Worm (Caenorhabditis elegans) whole organism, young adult: ENCODE measurements around the gene hsp-90.

ENCODE experiments used
- B0035.1 ChIP-seq: sonication (generic microtip); optimal IDR thresholded peaks from 2 replicates; lab custom pipeline; 2016; ENCODE audit warnings: missing genetic modification characterization, mild to moderate bottlenecking, missing compliant biosample characterization, missing genotype, missing genetic modification reagents
- F22D6.2 ChIP-seq: sonication (generic microtip); optimal IDR thresholded peaks from 2 replicates; lab custom pipeline; 2016; ENCODE audit warnings: mild to moderate bottlenecking, missing genetic modification characterization, missing compliant biosample characterization
- F23B12.7 ChIP-seq: sonication (generic microtip); optimal IDR thresholded peaks from 2 replicates; lab custom pipeline; 2017; ENCODE audit warnings: missing genetic modification characterization, mild to moderate bottlenecking, missing compliant biosample characterization, antibody characterized with exemption, moderate library complexity; ENCODE audit not compliant: insufficient read depth
- F37B4.10 ChIP-seq: fragments of 200-800 bp; sonication (Bioruptor generic); IDR thresholded peaks from 2 replicates; pipeline ENCODE4 v1.3.6; 2022; ENCODE audit warnings: missing genetic modification characterization, missing compliant biosample characterization
- F39B2.1 ChIP-seq: fragments of 200-800 bp; sonication (Bioruptor generic); IDR thresholded peaks from 2 replicates; pipeline ENCODE4 v1.3.6; 2022; ENCODE audit warnings: missing genetic modification reagents, missing genetic modification characterization, missing compliant biosample characterization
- F52B5.7 ChIP-seq: sonication (generic microtip); optimal IDR thresholded peaks from 2 replicates; lab custom pipeline; 2016; ENCODE audit warnings: mild to moderate bottlenecking, missing genetic modification characterization, missing compliant biosample characterization
- F57A8.1 ChIP-seq: fragments of 200-800 bp; sonication (Bioruptor generic); optimal IDR thresholded peaks from 2 replicates; lab custom pipeline; 2018; ENCODE audit warnings: mild to moderate bottlenecking, missing genetic modification characterization, moderate library complexity, missing compliant biosample characterization
- F57C9.4 ChIP-seq: sonication (generic microtip); optimal IDR thresholded peaks from 2 replicates; lab custom pipeline; 2017; ENCODE audit warnings: mild to moderate bottlenecking, missing genetic modification characterization, missing compliant biosample characterization
- K12H6.12 ChIP-seq: fragments of 200-800 bp; sonication (Bioruptor generic); optimal IDR thresholded peaks from 2 replicates; lab custom pipeline; 2018; ENCODE audit warnings: mild to moderate bottlenecking, missing genetic modification characterization, missing compliant biosample characterization
- T07F8.4 ChIP-seq: sonication (generic microtip); optimal IDR thresholded peaks from 2 replicates; lab custom pipeline; 2016; ENCODE audit warnings: mild to moderate bottlenecking, missing genetic modification characterization, moderate library complexity, missing compliant biosample characterization
- Y53G8AR.9 ChIP-seq: fragments of 200-800 bp; sonication (Bioruptor generic); conservative IDR thresholded peaks from 2 replicates; pipeline ENCODE4 v1.3.6; 2022; ENCODE audit warnings: missing genetic modification reagents, missing genetic modification characterization, missing compliant biosample characterization
- Y56A3A.18 ChIP-seq: fragments of 200-800 bp; sonication (Bioruptor generic); IDR thresholded peaks from 2 replicates; pipeline ENCODE4 v1.3.6; 2022; ENCODE audit warnings: missing genetic modification reagents, missing genetic modification characterization, missing compliant biosample characterization
- Y79H2A.3 ChIP-seq: fragments of 200-800 bp; sonication (Bioruptor generic); conservative IDR thresholded peaks from 2 replicates; pipeline ENCODE4 v1.3.6; 2022; ENCODE audit warnings: missing genetic modification reagents, missing genetic modification characterization, missing compliant biosample characterization
- athp-1 ChIP-seq: sonication (generic microtip); optimal IDR thresholded peaks from 2 replicates; lab custom pipeline; 2017; ENCODE audit warnings: mild to moderate bottlenecking, missing genetic modification characterization, missing compliant biosample characterization
- attf-6 ChIP-seq: fragments of 200-800 bp; sonication (Bioruptor generic); IDR thresholded peaks from 2 replicates; pipeline ENCODE4 v1.3.6; 2022; ENCODE audit warnings: missing genetic modification reagents, missing genetic modification characterization, missing compliant biosample characterization
- bed-1 ChIP-seq: fragments of 200-800 bp; sonication (Bioruptor generic); IDR thresholded peaks from 2 replicates; pipeline ENCODE4 v1.3.6; 2022; ENCODE audit warnings: missing genetic modification reagents, missing genetic modification characterization, missing compliant biosample characterization
- cebp-2 ChIP-seq: fragments of 200-800 bp; sonication (Bioruptor generic); IDR thresholded peaks from 2 replicates; pipeline ENCODE4 v1.3.6; 2022; ENCODE audit warnings: missing genetic modification characterization, missing compliant biosample characterization
- ceh-40 ChIP-seq: fragments of 200-800 bp; sonication (Bioruptor generic); IDR thresholded peaks from 2 replicates; pipeline ENCODE4 v1.3.6; 2022; ENCODE audit warnings: missing genetic modification characterization, missing compliant biosample characterization
- ceh-58 ChIP-seq: fragments of 200-800 bp; sonication (Bioruptor generic); IDR thresholded peaks from 2 replicates; pipeline ENCODE4 v1.3.6; 2022; ENCODE audit warnings: missing genetic modification characterization, missing compliant biosample characterization
- ceh-91 ChIP-seq: fragments of 200-800 bp; sonication (Bioruptor generic); IDR thresholded peaks from 2 replicates; pipeline ENCODE4 v1.3.6; 2022; ENCODE audit warnings: missing genetic modification reagents, missing genetic modification characterization, missing compliant biosample characterization
- chd-7 ChIP-seq: sonication (generic microtip); optimal IDR thresholded peaks from 2 replicates; lab custom pipeline; 2016; ENCODE audit warnings: mild to moderate bottlenecking, missing genetic modification characterization, moderate library complexity, missing compliant biosample characterization
- dox-1 ChIP-seq: fragments of 200-800 bp; sonication (Bioruptor generic); IDR thresholded peaks from 2 replicates; pipeline ENCODE4 v1.3.6; 2022; ENCODE audit warnings: missing genetic modification reagents, missing genetic modification characterization, missing compliant biosample characterization
- dpl-1 ChIP-seq: fragments of 150-350 bp; optimal IDR thresholded peaks from 2 replicates; lab custom pipeline; 2014; ENCODE audit warnings: missing biosample characterization, missing genetic modification reagents, missing genetic modification characterization
- fkh-3 ChIP-seq: sonication (generic microtip); optimal IDR thresholded peaks from 2 replicates; lab custom pipeline; 2016; ENCODE audit warnings: mild to moderate bottlenecking, missing genetic modification characterization, missing compliant biosample characterization
- hlh-26 ChIP-seq: fragments of 200-800 bp; sonication (Bioruptor generic); conservative IDR thresholded peaks from 2 replicates; pipeline ENCODE4 v1.3.6; 2022; ENCODE audit warnings: missing genetic modification reagents, missing genetic modification characterization, missing compliant biosample characterization
- hmg-20 ChIP-seq: fragments of 200-800 bp; sonication (Bioruptor generic); IDR thresholded peaks from 2 replicates; pipeline ENCODE4 v1.3.6; 2022; ENCODE audit warnings: missing genetic modification reagents, missing genetic modification characterization, missing compliant biosample characterization
- let-526 ChIP-seq: fragments of 200-800 bp; sonication (Bioruptor generic); IDR thresholded peaks from 2 replicates; pipeline ENCODE4 v1.3.6; 2022; ENCODE audit warnings: missing genetic modification reagents, missing genetic modification characterization, missing compliant biosample characterization
- lin-54 ChIP-seq: fragments of 200-800 bp; sonication (Bioruptor generic); optimal IDR thresholded peaks from 2 replicates; lab custom pipeline; 2018; ENCODE audit warnings: mild to moderate bottlenecking, missing genetic modification characterization, missing compliant biosample characterization
- lir-1 ChIP-seq: fragments of 200-800 bp; sonication (Bioruptor generic); conservative IDR thresholded peaks from 2 replicates; pipeline ENCODE4 v1.3.6; 2022; ENCODE audit warnings: missing genetic modification reagents, missing genetic modification characterization, missing compliant biosample characterization
- madf-10 ChIP-seq: sonication (generic microtip); optimal IDR thresholded peaks from 2 replicates; lab custom pipeline; 2016; ENCODE audit warnings: mild to moderate bottlenecking, missing genetic modification characterization, missing compliant biosample characterization
- madf-8 ChIP-seq: fragments of 200-800 bp; sonication (Bioruptor generic); conservative IDR thresholded peaks from 2 replicates; pipeline ENCODE4 v1.3.6; 2022; ENCODE audit warnings: missing genetic modification reagents, missing genetic modification characterization, missing compliant biosample characterization
- mcd-1 ChIP-seq: fragments of 200-800 bp; sonication (Bioruptor generic); IDR thresholded peaks from 2 replicates; pipeline ENCODE4 v1.3.6; 2022; ENCODE audit warnings: missing genetic modification reagents, missing genetic modification characterization, missing compliant biosample characterization
- mes-4 ChIP-seq: sonication (generic microtip); optimal IDR thresholded peaks from 2 replicates; lab custom pipeline; 2016; ENCODE audit warnings: missing genotype, missing genetic modification characterization, missing compliant biosample characterization
- nfya-1 ChIP-seq: sonication (generic microtip); optimal IDR thresholded peaks from 2 replicates; lab custom pipeline; 2017; ENCODE audit warnings: antibody characterized with exemption, missing compliant biosample characterization, missing genetic modification characterization, borderline replicate concordance; ENCODE audit not compliant: insufficient read depth
- pha-4 ChIP-seq: fragments of 150-350 bp; sonication (generic microtip); optimal IDR thresholded peaks from 2 replicates; lab custom pipeline; 2014; ENCODE audit warnings: missing biosample characterization, missing genetic modification reagents, missing genetic modification characterization
- rcor-1 ChIP-seq: fragments of 200-800 bp; sonication (Bioruptor generic); IDR thresholded peaks from 2 replicates; pipeline ENCODE4 v1.3.6; 2022; ENCODE audit warnings: missing genetic modification reagents, missing genetic modification characterization, missing compliant biosample characterization
- rec-8 ChIP-seq, 2 experiments: sonication (generic microtip); optimal IDR thresholded peaks; 2 replicates each; lab custom pipeline; 2016; ENCODE audit warnings: mild to moderate bottlenecking in 2 of 2, missing genetic modification characterization in 2 of 2, missing genetic modification reagents in 2 of 2, missing genotype in 2 of 2, missing biosample characterization in 1 of 2, missing compliant biosample characterization in 1 of 2, moderate library complexity in 1 of 2
- repo-1 ChIP-seq: sonication (generic microtip); optimal IDR thresholded peaks from 2 replicates; lab custom pipeline; 2017; ENCODE audit warnings: mild to moderate bottlenecking, missing genetic modification characterization, missing compliant biosample characterization
- snpc-1.1 ChIP-seq: sonication (generic microtip); optimal IDR thresholded peaks from 2 replicates; lab custom pipeline; 2017; ENCODE audit warnings: missing genetic modification characterization, mild to moderate bottlenecking, missing compliant biosample characterization, antibody characterized with exemption, moderate library complexity, missing genotype, missing genetic modification reagents; ENCODE audit not compliant: insufficient read depth
- snpc-4 ChIP-seq, 5 experiments: fragments of 150-350 bp in 1 of 5; sonication (generic microtip) in 4 of 5; optimal IDR thresholded peaks; 2 replicates each; lab custom pipeline; 2014 to 2018; ENCODE audit warnings: missing genetic modification characterization in 5 of 5, missing biosample characterization in 3 of 5, antibody characterized with exemption in 2 of 5, mild to moderate bottlenecking in 2 of 5, missing compliant biosample characterization in 2 of 5, missing genotype in 2 of 5, moderate library complexity in 2 of 5, missing genetic modification reagents in 1 of 5
- tbp1 ChIP-seq: fragments of 200-800 bp; sonication (Bioruptor generic); optimal IDR thresholded peaks from 2 replicates; lab custom pipeline; 2018; ENCODE audit warnings: mild to moderate bottlenecking, missing genetic modification characterization, missing compliant biosample characterization
- tlf-1 ChIP-seq: fragments of 200-800 bp; sonication (Bioruptor generic); optimal IDR thresholded peaks from 2 replicates; lab custom pipeline; 2018; ENCODE audit warnings: mild to moderate bottlenecking, missing genetic modification characterization, missing compliant biosample characterization
- xnd-1 ChIP-seq: sonication (generic microtip); optimal IDR thresholded peaks from 2 replicates; lab custom pipeline; 2016; ENCODE audit warnings: missing genotype, missing genetic modification reagents, missing genetic modification characterization, missing compliant biosample characterization
- zfh-2 ChIP-seq: fragments of 200-800 bp; sonication (Bioruptor generic); conservative IDR thresholded peaks from 2 replicates; pipeline ENCODE4 v1.3.6; 2022; ENCODE audit warnings: missing genetic modification reagents, missing genetic modification characterization, missing compliant biosample characterization
- ztf-18 ChIP-seq: sonication (generic microtip); optimal IDR thresholded peaks from 2 replicates; lab custom pipeline; 2016; ENCODE audit warnings: missing genotype, mild to moderate bottlenecking, missing genetic modification characterization, missing compliant biosample characterization
- ztf-3 ChIP-seq: fragments of 200-800 bp; sonication (Bioruptor generic); optimal IDR thresholded peaks from 2 replicates; lab custom pipeline; 2018; ENCODE audit warnings: mild to moderate bottlenecking, missing genetic modification characterization, missing compliant biosample characterization

The hsp-90 gene

ce11 chrV:14685435-14686058 lies 829 bp downstream of the hsp-90 start, which contains the start of gene C47E8.4 (continued):
- TF ChIP-seq rcor-1 (GFP tag; lab: Robert Waterston, UW) (peak; percentile 97), let-526 (peak; percentile 96), athp-1 (peak; percentile 96), ceh-58 (GFP tag; lab: Robert Waterston, UW) (0 out of 2 replicates have a peak, but pooled peaks have one; percentile 79), F23B12.7 (tag; lab: Kevin White, UChicago) (peak; percentile 60), Y79H2A.3 (GFP tag; lab: Robert Waterston, UW) (no peak), snpc-4 (GFP tag; optimal IDR thresholded peaks at IDR 0.05; lab: Kevin White, UChicago) (peak; percentile 71), snpc-4 (tag; optimal IDR thresholded peaks at IDR 0.05; lab: Kevin White, UChicago) (peak; percentile 69 to 92 (median 85)), tlf-1 (GFP tag; lab: Kevin White, UChicago) (peak; percentile 98), mcd-1 (peak; percentile 100), chd-7 (tag; lab: Kevin White, UChicago) (peak; percentile 94), madf-10 (tag; lab: Kevin White, UChicago) (peak; percentile 93), pha-4 (peak; percentile 8), bed-1 (GFP tag; lab: Robert Waterston, UW) (0 out of 2 replicates have a peak, but pooled peaks have one; percentile 43), nfya-1 (tag; lab: Kevin White, UChicago) (no peak), fkh-3 (tag; lab: Kevin White, UChicago) (no peak), lir-1 (GFP tag; lab: Robert Waterston, UW) (peak; percentile 95), rec-8 (tag; optimal IDR thresholded peaks at IDR 0.05; lab: Kevin White, UChicago) (peak; percentile 63 to 81), ceh-91 (GFP tag; lab: Robert Waterston, UW) (peak; percentile 93), hmg-20 (GFP tag; lab: Robert Waterston, UW) (peak; percentile 91), madf-8 (GFP tag; lab: Robert Waterston, UW) (peak; percentile 81), zfh-2 (GFP tag; lab: Robert Waterston, UW) (no peak), Y53G8AR.9 (GFP tag; lab: Robert Waterston, UW) (peak; percentile 95), F57C9.4 (tag; lab: Kevin White, UChicago) (peak; percentile 57), attf-6 (GFP tag; lab: Robert Waterston, UW) (peak; percentile 71; the same call in 1 of the 2 replicates), Y56A3A.18 (GFP tag; lab: Robert Waterston, UW) (peak; percentile 62; the same call in 1 of the 2 replicates), B0035.1 (peak; percentile 89), dpl-1 (peak; percentile 63), tbp1 (peak; percentile 76), K12H6.12 (peak; percentile 96), ztf-18 (tag; lab: Kevin White, UChicago) (peak; percentile 65), F52B5.7 (peak; percentile 88), xnd-1 (tag; lab: Kevin White, UChicago) (peak; percentile 75), hlh-26 (GFP tag; lab: Robert Waterston, UW) (no peak), snpc-1.1 (peak; percentile 32), F22D6.2 (tag; lab: Kevin White, UChicago) (peak; percentile 88), dox-1 (GFP tag; lab: Robert Waterston, UW) (peak; percentile 95), mes-4 (tag; lab: Kevin White, UChicago) (no peak), T07F8.4 (tag; lab: Kevin White, UChicago) (peak; percentile 44), ceh-40 (GFP tag; lab: Robert Waterston, UW) (no peak), repo-1 (peak; percentile 88), ztf-3 (GFP tag; lab: Kevin White, UChicago) (peak; percentile 85), F37B4.10 (GFP tag; lab: Robert Waterston, UW) (0 out of 2 replicates have a peak, but pooled peaks have one; percentile 33), lin-54 (GFP tag; lab: Kevin White, UChicago) (peak; percentile 98), cebp-2 (GFP tag; lab: Robert Waterston, UW) (peak; percentile 91; the same call in 1 of the 2 replicates), F57A8.1 (GFP tag; lab: Kevin White, UChicago) (no peak), F39B2.1 (GFP tag; lab: Robert Waterston, UW) (peak; percentile 80; the same call in 1 of the 2 replicates)
